Fruit fly (Drosophila melanogaster) whole organism, embryonic: Measurements from ENCODE around the gene CG13306.

Source experiments
- Ada2b ChIP-seq: fragments of 200-800 bp; sonication (Bioruptor generic); IDR thresholded peaks from 2 replicates; pipeline ENCODE4 v1.3.6; 2022; ENCODE audit warnings: missing biosample characterization, missing genetic modification characterization
- Adf1 ChIP-seq: fragments of 200-800 bp; sonication (Bioruptor generic); IDR thresholded peaks from 2 replicates; pipeline ENCODE4 v1.3.6; 2022; ENCODE audit warnings: missing biosample characterization, missing genetic modification characterization
- Awh ChIP-seq: fragments of 200-800 bp; sonication (Bioruptor generic); IDR thresholded peaks from 2 replicates; pipeline ENCODE4, ENCODE4 v1.3.6; 2022; ENCODE audit warnings: missing biosample characterization, missing genetic modification characterization
- CG11560 ChIP-seq: fragments of 200-800 bp; sonication (Bioruptor generic); IDR thresholded peaks from 3 replicates; pipeline ENCODE4 v1.3.6; 2022; ENCODE audit warnings: missing biosample characterization, missing genetic modification characterization
- CG12219 ChIP-seq: fragments of 200-800 bp; sonication (Bioruptor generic); optimal IDR thresholded peaks from 3 replicates; lab custom pipeline; 2018; ENCODE audit warnings: missing biosample characterization, mild to moderate bottlenecking, missing genetic modification characterization
- CG12659 ChIP-seq: fragments of 200-800 bp; sonication (Bioruptor generic); optimal IDR thresholded peaks from 3 replicates; lab custom pipeline; 2017; ENCODE audit warnings: mild to moderate bottlenecking, missing biosample characterization, missing genetic modification reagents, missing genetic modification characterization
- CG13123 ChIP-seq: fragments of 200-800 bp; sonication (Bioruptor generic); optimal IDR thresholded peaks from 2 replicates; lab custom pipeline; 2016; ENCODE audit warnings: missing biosample characterization, missing genetic modification characterization
- CG14441 ChIP-seq: fragments of 200-800 bp; sonication (Bioruptor generic); IDR thresholded peaks from 2 replicates; pipeline ENCODE4 v1.3.6; 2022; ENCODE audit warnings: missing biosample characterization, missing genetic modification characterization
- CG15011 ChIP-seq: fragments of 200-800 bp; sonication (Bioruptor generic); optimal IDR thresholded peaks from 3 replicates; lab custom pipeline; 2018; ENCODE audit warnings: missing biosample characterization, mild to moderate bottlenecking, missing genetic modification characterization
- CG1602 ChIP-seq: fragments of 200-800 bp; sonication (Bioruptor generic); optimal IDR thresholded peaks from 3 replicates; lab custom pipeline; 2016; ENCODE audit warnings: missing biosample characterization, missing genetic modification characterization
- CG16815 ChIP-seq: fragments of 200-800 bp; sonication (Bioruptor generic); optimal IDR thresholded peaks from 3 replicates; lab custom pipeline; 2017; ENCODE audit warnings: missing biosample characterization, mild to moderate bottlenecking, missing genetic modification characterization
- CG18262 ChIP-seq: fragments of 200-800 bp; optimal IDR thresholded peaks from 3 replicates; lab custom pipeline; 2019; ENCODE audit warnings: missing biosample characterization, mild to moderate bottlenecking, missing genetic modification characterization, moderate library complexity
- CG1832 ChIP-seq: fragments of 200-800 bp; sonication (Bioruptor generic); optimal IDR thresholded peaks from 2 replicates; lab custom pipeline; 2017; ENCODE audit warnings: missing biosample characterization, mild to moderate bottlenecking, missing genetic modification characterization, inconsistent platforms
- CG2875 ChIP-seq: fragments of 200-800 bp; sonication (Bioruptor generic); optimal IDR thresholded peaks from 2 replicates; lab custom pipeline; 2017; ENCODE audit warnings: missing biosample characterization, mild to moderate bottlenecking, missing genetic modification characterization, missing genetic modification reagents
- CG32772 ChIP-seq: fragments of 200-800 bp; sonication (Bioruptor generic); IDR thresholded peaks from 2 replicates; pipeline ENCODE4 v1.3.6; 2022; ENCODE audit warnings: missing biosample characterization, missing genetic modification characterization
- CG4617 ChIP-seq: fragments of 200-800 bp; sonication (Bioruptor generic); optimal IDR thresholded peaks from 3 replicates; lab custom pipeline; 2016; ENCODE audit warnings: missing biosample characterization, missing genetic modification characterization, borderline replicate concordance
- CG4730 ChIP-seq: fragments of 200-800 bp; sonication (Bioruptor generic); IDR thresholded peaks from 2 replicates; pipeline ENCODE4 v1.3.6; 2022; ENCODE audit warnings: missing biosample characterization, missing genetic modification characterization
- CG8924 ChIP-seq: fragments of 200-800 bp; optimal IDR thresholded peaks from 3 replicates; lab custom pipeline; 2019; ENCODE audit warnings: missing biosample characterization, mild to moderate bottlenecking, missing genetic modification characterization, moderate library complexity
- CG9876 ChIP-seq: fragments of 200-800 bp; sonication (Bioruptor generic); optimal IDR thresholded peaks from 2 replicates; lab custom pipeline; 2016; ENCODE audit warnings: missing biosample characterization, missing genetic modification characterization
- Dip2 ChIP-seq: fragments of 200-800 bp; sonication (Bioruptor generic); IDR thresholded peaks from 2 replicates; pipeline ENCODE4 v1.3.6; 2022; ENCODE audit warnings: missing biosample characterization, missing genetic modification characterization
- Fer3 ChIP-seq: fragments of 200-800 bp; sonication (Bioruptor generic); optimal IDR thresholded peaks from 2 replicates; lab custom pipeline; 2018; ENCODE audit warnings: missing biosample characterization, mild to moderate bottlenecking, missing genetic modification characterization, moderate library complexity
- Gsc ChIP-seq: fragments of 200-800 bp; sonication (Bioruptor generic); IDR thresholded peaks from 2 replicates; pipeline ENCODE4 v1.3.6; 2022; ENCODE audit warnings: missing biosample characterization, missing genetic modification characterization
- HLH4C ChIP-seq: fragments of 200-800 bp; sonication (Bioruptor generic); IDR thresholded peaks from 3 replicates; pipeline ENCODE4 v1.3.6; 2022; ENCODE audit warnings: missing biosample characterization, missing genetic modification characterization; ENCODE audit not compliant: partially characterized antibody
- Jarid2 ChIP-seq: fragments of 200-800 bp; sonication (Bioruptor generic); optimal IDR thresholded peaks from 3 replicates; lab custom pipeline; 2017; ENCODE audit warnings: mild to moderate bottlenecking, missing biosample characterization, missing genetic modification reagents, missing genetic modification characterization
- NFAT ChIP-seq: fragments of 200-800 bp; sonication (Bioruptor generic); IDR thresholded peaks from 2 replicates; pipeline ENCODE4 v1.3.6; 2022; ENCODE audit warnings: missing biosample characterization, missing genetic modification characterization
- Nf-YC ChIP-seq: fragments of 200-800 bp; optimal IDR thresholded peaks from 3 replicates; lab custom pipeline; 2019; ENCODE audit warnings: missing biosample characterization, mild to moderate bottlenecking, missing genetic modification characterization, moderate library complexity
- Optix ChIP-seq: fragments of 200-800 bp; sonication (Bioruptor generic); IDR thresholded peaks from 3 replicates; pipeline ENCODE4 v1.3.6; 2022; ENCODE audit warnings: missing biosample characterization, missing genetic modification characterization
- Stat92E ChIP-seq, 3 experiments: fragments of >200 bp in 2 of 3; fragments of 200-800 bp in 1 of 3; sonication (Bioruptor generic) in 1 of 3; optimal IDR thresholded peaks; 2 replicates each; lab custom pipeline; 2017 to 2019; ENCODE audit warnings: missing biosample characterization in 3 of 3, missing genetic modification characterization in 3 of 3, mild to moderate bottlenecking in 1 of 3, moderate library complexity in 1 of 3
- Tbp ChIP-seq: fragments of >200 bp; optimal IDR thresholded peaks from 2 replicates; lab custom pipeline; 2018; ENCODE audit warnings: missing biosample characterization, missing genetic modification characterization
- Trl ChIP-seq, 3 experiments: fragments of >200 bp in 2 of 3; fragments of 200-800 bp in 1 of 3; sonication (Bioruptor generic) in 1 of 3; optimal IDR thresholded peaks; 2 replicates in 1 of 3; 3 replicates in 2 of 3; lab custom pipeline; 2016 to 2017; ENCODE audit warnings: missing biosample characterization in 1 of 3, missing genetic modification characterization in 1 of 3
- Vsx1 ChIP-seq: fragments of 200-800 bp; sonication (Bioruptor generic); optimal IDR thresholded peaks from 2 replicates; lab custom pipeline; 2017; ENCODE audit warnings: missing biosample characterization, mild to moderate bottlenecking, missing genetic modification characterization, missing genetic modification reagents
- Xrp1 ChIP-seq: fragments of 200-800 bp; sonication (Bioruptor generic); IDR thresholded peaks from 2 replicates; pipeline ENCODE4 v1.3.6; 2022; ENCODE audit warnings: missing biosample characterization, missing genetic modification characterization
- YL-1 ChIP-seq: fragments of 200-800 bp; sonication (Bioruptor generic); optimal IDR thresholded peaks from 3 replicates; lab custom pipeline; 2017; ENCODE audit warnings: missing biosample characterization, mild to moderate bottlenecking, missing genetic modification characterization
- abd-A ChIP-seq: fragments of 200-800 bp; sonication (Bioruptor generic); optimal IDR thresholded peaks from 3 replicates; lab custom pipeline; 2019; ENCODE audit warnings: missing biosample characterization, mild to moderate bottlenecking, missing genetic modification characterization, moderate library complexity
- ato ChIP-seq: fragments of 200-800 bp; sonication (Bioruptor generic); IDR thresholded peaks from 2 replicates; pipeline ENCODE4 v1.3.6; 2022; ENCODE audit warnings: missing biosample characterization, missing genetic modification characterization; ENCODE audit not compliant: partially characterized antibody
- br ChIP-seq: fragments of >200 bp; optimal IDR thresholded peaks from 2 replicates; lab custom pipeline; 2017
- danr ChIP-seq: fragments of 200-800 bp; sonication (Bioruptor generic); IDR thresholded peaks from 2 replicates; pipeline ENCODE4 v1.3.6; 2022; ENCODE audit warnings: missing biosample characterization, missing genetic modification characterization
- ftz-f1 ChIP-seq: fragments of 200-800 bp; sonication (Bioruptor generic); optimal IDR thresholded peaks from 2 replicates; lab custom pipeline; 2016; ENCODE audit warnings: missing biosample characterization, missing genetic modification characterization
- gcm2 ChIP-seq: fragments of 200-800 bp; sonication (Bioruptor generic); optimal IDR thresholded peaks from 2 replicates; lab custom pipeline; 2016; ENCODE audit warnings: missing biosample characterization, missing genetic modification characterization
- grn ChIP-seq: fragments of 200-800 bp; sonication (Bioruptor generic); optimal IDR thresholded peaks from 3 replicates; lab custom pipeline; 2017; ENCODE audit warnings: missing biosample characterization, missing genetic modification characterization
- gsb ChIP-seq: fragments of 200-800 bp; sonication (Bioruptor generic); IDR thresholded peaks from 2 replicates; pipeline ENCODE4 v1.3.6; 2022; ENCODE audit warnings: missing biosample characterization, missing genetic modification characterization
- gt ChIP-seq: fragments of 200-800 bp; sonication (Bioruptor generic); IDR thresholded peaks from 2 replicates; pipeline ENCODE4 v1.3.6; 2022; ENCODE audit warnings: missing biosample characterization, missing genetic modification characterization
- lab ChIP-seq: fragments of 200-800 bp; sonication (Bioruptor generic); optimal IDR thresholded peaks from 3 replicates; lab custom pipeline; 2017; ENCODE audit warnings: missing biosample characterization, missing genetic modification characterization, mild to moderate bottlenecking, moderate library complexity, missing genetic modification reagents
- maf-S ChIP-seq: fragments of 200-800 bp; sonication (Bioruptor generic); optimal IDR thresholded peaks from 2 replicates; lab custom pipeline; 2016; ENCODE audit warnings: missing biosample characterization, missing genetic modification characterization
- nerfin-1 ChIP-seq: fragments of 200-800 bp; sonication (Bioruptor generic); optimal IDR thresholded peaks from 3 replicates; lab custom pipeline; 2019; ENCODE audit warnings: missing biosample characterization, mild to moderate bottlenecking, missing genetic modification characterization, moderate library complexity
- pros ChIP-seq: fragments of 200-800 bp; sonication (Bioruptor generic); optimal IDR thresholded peaks from 3 replicates; lab custom pipeline; 2019; ENCODE audit warnings: missing biosample characterization, mild to moderate bottlenecking, missing genetic modification characterization, moderate library complexity
- schlank ChIP-seq: fragments of 200-800 bp; sonication (Bioruptor generic); optimal IDR thresholded peaks from 2 replicates; lab custom pipeline; 2018; ENCODE audit warnings: missing biosample characterization, mild to moderate bottlenecking, missing genetic modification characterization
- slou ChIP-seq: fragments of 200-800 bp; sonication (Bioruptor generic); optimal IDR thresholded peaks from 3 replicates; lab custom pipeline; 2016; ENCODE audit warnings: missing biosample characterization, missing genetic modification characterization
- slp2 ChIP-seq: fragments of 200-800 bp; sonication (Bioruptor generic); optimal IDR thresholded peaks from 2 replicates; lab custom pipeline; 2016; ENCODE audit warnings: missing biosample characterization, missing genetic modification characterization
- tll ChIP-seq, 2 experiments: fragments of 200-800 bp in 1 of 2; fragments of >200 bp in 1 of 2; sonication (Bioruptor generic) in 1 of 2; optimal IDR thresholded peaks; 2 replicates each; lab custom pipeline; 2017 to 2019; ENCODE audit warnings: missing biosample characterization in 2 of 2, missing genetic modification characterization in 2 of 2, mild to moderate bottlenecking in 1 of 2, moderate library complexity in 1 of 2
- toy ChIP-seq: fragments of 200-800 bp; sonication (Bioruptor generic); IDR thresholded peaks from 2 replicates; pipeline ENCODE4 v1.3.6; 2022; ENCODE audit warnings: missing biosample characterization, missing genetic modification characterization

Gene CG13306

DNA sequence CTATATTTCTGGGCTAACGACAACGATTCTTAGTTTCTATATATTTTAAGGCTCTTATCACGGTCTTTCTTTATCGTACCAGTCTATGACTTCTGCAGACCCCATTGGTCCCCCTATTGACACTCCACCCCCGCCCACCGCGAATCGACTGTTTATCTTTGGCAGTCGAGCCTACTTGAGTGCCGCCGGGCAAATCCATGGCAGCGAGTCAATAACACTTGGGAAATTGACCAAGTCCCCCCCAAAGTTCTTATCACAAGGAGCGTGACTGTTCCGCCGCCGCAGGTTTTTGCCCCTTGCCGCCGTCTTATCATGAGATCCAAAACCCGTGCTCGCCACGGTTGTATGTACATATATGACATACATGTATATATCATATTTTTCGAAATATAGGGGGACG, 49.9 kb downstream of the CG13306 start (continued):
- TF ChIP-seq nerfin-1 (no peak), grn (GFP tag; lab: Kevin White, UChicago) (peak; percentile 86), CG14441 (GFP tag; lab: Robert Waterston, UW) (no peak), schlank (tag; lab: Kevin White, UChicago) (no peak), gsb (no peak), CG1602 (no peak), ftz-f1 (peak; percentile 60), Nf-YC (peak; percentile 89), Trl (optimal IDR thresholded peaks at IDR 0.05; lab: Kevin White, UChicago) (no peak), Trl (GFP tag; optimal IDR thresholded peaks at IDR 0.05; lab: Kevin White, UChicago) (no peak), Ada2b (GFP tag; lab: Robert Waterston, UW) (no peak), Stat92E (GFP tag; optimal IDR thresholded peaks at IDR 0.05; lab: Kevin White, UChicago) (no peak), CG8924 (tag; lab: Kevin White, UChicago) (no peak), NFAT (GFP tag; lab: Robert Waterston, UW) (peak; percentile 22; the same call in 1 of the 2 replicates), CG32772 (GFP tag; lab: Robert Waterston, UW) (no peak), Tbp (no peak), CG4617 (GFP tag; lab: Kevin White, UChicago) (no peak), Fer3 (tag; lab: Kevin White, UChicago) (no peak), YL-1 (GFP tag; lab: Kevin White, UChicago) (no peak), br (lab: Kevin White, UChicago) (no peak), Xrp1 (GFP tag; lab: Robert Waterston, UW) (peak; percentile 54), CG11560 (tag; lab: Robert Waterston, UW) (no peak), Gsc (GFP tag; lab: Robert Waterston, UW) (no peak), pros (GFP tag; lab: Kevin White, UChicago) (no peak), Optix (GFP tag; lab: Robert Waterston, UW) (no peak), CG12219 (no peak), gt (GFP tag; lab: Robert Waterston, UW) (no peak), maf-S (no peak), CG1832 (GFP tag; lab: Kevin White, UChicago) (no peak), CG4730 (GFP tag; lab: Robert Waterston, UW) (no peak), danr (no peak), toy (GFP tag; lab: Robert Waterston, UW) (no peak), CG15011 (GFP tag; lab: Kevin White, UChicago) (no peak), CG9876 (GFP tag; lab: Kevin White, UChicago) (no peak), Jarid2 (no peak), slou (GFP tag; lab: Kevin White, UChicago) (no peak), Adf1 (GFP tag; lab: Robert Waterston, UW) (peak; percentile 30; the same call in 1 of the 2 replicates), lab (GFP tag; lab: Kevin White, UChicago) (peak; percentile 82), CG16815 (no peak), tll (GFP tag; optimal IDR thresholded peaks at IDR 0.05; lab: Kevin White, UChicago) (no peak), CG12659 (no peak), HLH4C (GFP tag; lab: Robert Waterston, UW) (no peak), CG13123 (GFP tag; lab: Kevin White, UChicago) (no peak), Vsx1 (GFP tag; lab: Kevin White, UChicago) (peak; percentile 57), ato (no peak), Awh (0 out of 2 replicates have a peak, but pooled peaks have one; percentile 32), slp2 (GFP tag; lab: Kevin White, UChicago) (no peak), abd-A (tag; lab: Kevin White, UChicago) (no peak), Dip2 (GFP tag; lab: Robert Waterston, UW) (no peak), CG2875 (no peak), CG18262 (tag; lab: Kevin White, UChicago) (no peak), gcm2 (GFP tag; lab: Kevin White, UChicago) (no peak)
